Worm (Caenorhabditis elegans) whole organism, late embryonic: ENCODE data around the gene col-102.

Experiments
- C08G9.2 ChIP-seq: sonication (generic microtip); optimal IDR thresholded peaks from 2 replicates; lab custom pipeline; 2016; ENCODE audit warnings: mild to moderate bottlenecking, missing genetic modification characterization, moderate library complexity, missing compliant biosample characterization
- C38D4.7 ChIP-seq: fragments of 200-800 bp; sonication (Bioruptor generic); optimal IDR thresholded peaks from 2 replicates; lab custom pipeline; 2018; ENCODE audit warnings: mild to moderate bottlenecking, missing genetic modification characterization, moderate library complexity, missing compliant biosample characterization
- K02D7.2 ChIP-seq: sonication (generic microtip); optimal IDR thresholded peaks from 2 replicates; lab custom pipeline; 2017; ENCODE audit warnings: mild to moderate bottlenecking, missing genetic modification characterization, missing compliant biosample characterization
- T23F11.4 ChIP-seq: fragments of 200-800 bp; sonication (Bioruptor generic); optimal IDR thresholded peaks from 2 replicates; lab custom pipeline; 2018; ENCODE audit warnings: mild to moderate bottlenecking, missing genetic modification characterization, missing compliant biosample characterization
- ahr-1 ChIP-seq: sonication (generic microtip); optimal IDR thresholded peaks from 2 replicates; lab custom pipeline; 2016; ENCODE audit warnings: missing genetic modification characterization, missing compliant biosample characterization
- ama-1 ChIP-seq: fragments of 150-350 bp; optimal IDR thresholded peaks from 2 replicates; lab custom pipeline; 2014
- ceh-18 ChIP-seq: sonication (generic microtip); optimal IDR thresholded peaks from 2 replicates; lab custom pipeline; 2016; ENCODE audit warnings: missing genetic modification characterization, missing compliant biosample characterization
- ceh-30 ChIP-seq: fragments of 150-350 bp; optimal IDR thresholded peaks from 2 replicates; lab custom pipeline; 2014; ENCODE audit warnings: missing biosample characterization, missing genetic modification characterization
- ceh-31 ChIP-seq: sonication (generic microtip); optimal IDR thresholded peaks from 2 replicates; lab custom pipeline; 2016; ENCODE audit warnings: missing genetic modification characterization, missing compliant biosample characterization
- ceh-34 ChIP-seq: sonication (generic microtip); optimal IDR thresholded peaks from 2 replicates; lab custom pipeline; 2016; ENCODE audit warnings: mild to moderate bottlenecking, missing genetic modification characterization, missing compliant biosample characterization
- ceh-45 ChIP-seq: fragments of 200-800 bp; sonication (Bioruptor generic); IDR thresholded peaks from 2 replicates; pipeline ENCODE4 v1.3.6; 2022; ENCODE audit warnings: missing genetic modification reagents, missing genetic modification characterization, missing compliant biosample characterization
- ceh-48 ChIP-seq: sonication (generic microtip); optimal IDR thresholded peaks from 2 replicates; lab custom pipeline; 2016; ENCODE audit warnings: missing genetic modification characterization, inconsistent platforms, missing compliant biosample characterization
- dve-1 ChIP-seq: sonication (generic microtip); optimal IDR thresholded peaks from 2 replicates; lab custom pipeline; 2017; ENCODE audit warnings: antibody characterized with exemption, mild to moderate bottlenecking, missing genetic modification characterization, missing compliant biosample characterization
- ets-4 ChIP-seq: sonication (generic microtip); optimal IDR thresholded peaks from 2 replicates; lab custom pipeline; 2016; ENCODE audit warnings: missing genetic modification characterization, missing compliant biosample characterization
- eyg-1 ChIP-seq: sonication (generic microtip); optimal IDR thresholded peaks from 2 replicates; lab custom pipeline; 2016; ENCODE audit warnings: missing genotype, missing genetic modification characterization, missing compliant biosample characterization
- fkh-6 ChIP-seq: sonication (generic microtip); optimal IDR thresholded peaks from 2 replicates; lab custom pipeline; 2016; ENCODE audit warnings: missing genetic modification characterization, missing compliant biosample characterization
- gmeb-2 ChIP-seq: sonication (generic microtip); optimal IDR thresholded peaks from 2 replicates; lab custom pipeline; 2016; ENCODE audit warnings: missing genetic modification characterization, inconsistent platforms, missing compliant biosample characterization
- hlh-13 ChIP-seq: fragments of 200-800 bp; sonication (Bioruptor generic); optimal IDR thresholded peaks from 2 replicates; lab custom pipeline; 2018; ENCODE audit warnings: mild to moderate bottlenecking, missing genetic modification characterization, missing compliant biosample characterization
- hlh-30 ChIP-seq: sonication (generic microtip); optimal IDR thresholded peaks from 2 replicates; lab custom pipeline; 2017; ENCODE audit warnings: antibody characterized with exemption, missing genetic modification characterization, missing compliant biosample characterization; ENCODE audit not compliant: insufficient read depth
- lim-6 ChIP-seq: sonication (generic microtip); optimal IDR thresholded peaks from 2 replicates; lab custom pipeline; 2016; ENCODE audit warnings: missing genetic modification characterization, missing compliant biosample characterization
- madf-2 ChIP-seq: sonication (generic microtip); optimal IDR thresholded peaks from 2 replicates; lab custom pipeline; 2017; ENCODE audit warnings: missing genetic modification characterization, missing compliant biosample characterization
- mec-3 ChIP-seq: sonication (generic microtip); optimal IDR thresholded peaks from 2 replicates; lab custom pipeline; 2016; ENCODE audit warnings: borderline replicate concordance, missing genetic modification characterization, missing compliant biosample characterization
- nfya-1 ChIP-seq: sonication (generic microtip); optimal IDR thresholded peaks from 2 replicates; lab custom pipeline; 2017; ENCODE audit warnings: missing genetic modification characterization, mild to moderate bottlenecking, missing compliant biosample characterization, antibody characterized with exemption, moderate library complexity
- nhr-11 ChIP-seq: fragments of 150-350 bp; optimal IDR thresholded peaks from 2 replicates; lab custom pipeline; 2014; ENCODE audit warnings: missing biosample characterization, missing genetic modification characterization
- npax-4 ChIP-seq: sonication (generic microtip); optimal IDR thresholded peaks from 2 replicates; lab custom pipeline; 2016; ENCODE audit warnings: missing genetic modification characterization, missing compliant biosample characterization
- odd-2 ChIP-seq: sonication (generic microtip); optimal IDR thresholded peaks from 2 replicates; lab custom pipeline; 2017; ENCODE audit warnings: antibody characterized with exemption, mild to moderate bottlenecking, missing genetic modification characterization, missing compliant biosample characterization
- pag-3 ChIP-seq: sonication (generic microtip); optimal IDR thresholded peaks from 2 replicates; lab custom pipeline; 2016; ENCODE audit warnings: missing compliant biosample characterization, missing genetic modification characterization, borderline replicate concordance
- pat-9 ChIP-seq: fragments of 200-800 bp; sonication (Bioruptor generic); optimal IDR thresholded peaks from 2 replicates; lab custom pipeline; 2018; ENCODE audit warnings: mild to moderate bottlenecking, missing genetic modification characterization, moderate library complexity, missing compliant biosample characterization
- pax-1 ChIP-seq: fragments of 150-350 bp; optimal IDR thresholded peaks from 2 replicates; lab custom pipeline; 2014; ENCODE audit warnings: missing biosample characterization, missing genetic modification characterization
- pha-2 ChIP-seq: sonication (generic microtip); optimal IDR thresholded peaks from 2 replicates; lab custom pipeline; 2017; ENCODE audit warnings: mild to moderate bottlenecking, missing genetic modification characterization, missing compliant biosample characterization
- pha-4 ChIP-seq: fragments of 150-350 bp; optimal IDR thresholded peaks from 2 replicates; lab custom pipeline; 2018; ENCODE audit warnings: missing biosample characterization, missing genetic modification reagents, missing genetic modification characterization
- pqm-1 ChIP-seq: sonication (generic microtip); optimal IDR thresholded peaks from 2 replicates; lab custom pipeline; 2016; ENCODE audit warnings: missing genetic modification characterization, missing compliant biosample characterization
- pros-1 ChIP-seq: fragments of 150-350 bp; optimal IDR thresholded peaks from 2 replicates; lab custom pipeline; 2014; ENCODE audit warnings: missing biosample characterization, missing genetic modification reagents, missing genetic modification characterization
- ref-2 ChIP-seq: sonication (generic microtip); optimal IDR thresholded peaks from 2 replicates; lab custom pipeline; 2016; ENCODE audit warnings: missing genetic modification characterization, missing compliant biosample characterization
- rnt-1 ChIP-seq: sonication (generic microtip); optimal IDR thresholded peaks from 2 replicates; lab custom pipeline; 2016; ENCODE audit warnings: missing genetic modification characterization, missing compliant biosample characterization
- sdc-2 ChIP-seq: sonication (generic microtip); optimal IDR thresholded peaks from 2 replicates; lab custom pipeline; 2016; ENCODE audit warnings: missing genotype, missing genetic modification characterization, missing compliant biosample characterization
- sox-2 ChIP-seq: fragments of 200-800 bp; sonication (Bioruptor generic); IDR thresholded peaks from 2 replicates; pipeline ENCODE4 v1.3.6; 2022; ENCODE audit warnings: missing genetic modification reagents, missing genetic modification characterization, missing compliant biosample characterization
- sox-4 ChIP-seq: sonication (generic microtip); optimal IDR thresholded peaks from 2 replicates; lab custom pipeline; 2017; ENCODE audit warnings: mild to moderate bottlenecking, missing genetic modification characterization, inconsistent platforms, missing compliant biosample characterization
- syd-9 ChIP-seq: sonication (generic microtip); optimal IDR thresholded peaks from 2 replicates; lab custom pipeline; 2016; ENCODE audit warnings: mild to moderate bottlenecking, missing genetic modification characterization, moderate library complexity, missing compliant biosample characterization
- tbx-2 ChIP-seq: sonication (generic microtip); optimal IDR thresholded peaks from 2 replicates; lab custom pipeline; 2016; ENCODE audit warnings: missing genetic modification characterization, missing compliant biosample characterization
- ttx-3 ChIP-seq: sonication (generic microtip); optimal IDR thresholded peaks from 2 replicates; lab custom pipeline; 2016; ENCODE audit warnings: missing genetic modification reagents, missing genetic modification characterization, missing compliant biosample characterization
- unc-42 ChIP-seq: sonication (generic microtip); optimal IDR thresholded peaks from 2 replicates; lab custom pipeline; 2016; ENCODE audit warnings: missing genotype, missing genetic modification characterization, missing compliant biosample characterization
- unc-55 ChIP-seq: sonication (generic microtip); optimal IDR thresholded peaks from 2 replicates; lab custom pipeline; 2017; ENCODE audit warnings: missing biosample characterization, missing genetic modification reagents, missing genetic modification characterization
- zip-5 ChIP-seq: sonication (generic microtip); optimal IDR thresholded peaks from 2 replicates; lab custom pipeline; 2016; ENCODE audit warnings: missing genetic modification characterization, missing compliant biosample characterization
- ztf-16 ChIP-seq: sonication (generic microtip); optimal IDR thresholded peaks from 2 replicates; lab custom pipeline; 2017; ENCODE audit warnings: missing genetic modification characterization, missing compliant biosample characterization

Gene col-102

ce11 chrIV:564000-564399, 40.2 kb upstream of the col-102 start:
- TF ChIP-seq zip-5 (tag; lab: Kevin White, UChicago) (no peak), syd-9 (tag; lab: Kevin White, UChicago) (no peak), ceh-45 (GFP tag; lab: Robert Waterston, UW) (no peak), sox-2 (GFP tag; lab: Robert Waterston, UW) (no peak), pqm-1 (tag; lab: Kevin White, UChicago) (no peak), C38D4.7 (GFP tag; lab: Kevin White, UChicago) (no peak), mec-3 (tag; lab: Kevin White, UChicago) (no peak), unc-42 (tag; lab: Kevin White, UChicago) (no peak), lim-6 (tag; lab: Kevin White, UChicago) (no peak), C08G9.2 (tag; lab: Kevin White, UChicago) (no peak), madf-2 (tag; lab: Kevin White, UChicago) (no peak), pax-1 (tag; lab: Kevin White, UChicago) (no peak), ama-1 (lab: Kevin White, UChicago) (no peak), ceh-48 (tag; lab: Kevin White, UChicago) (no peak)
- TF ChIP-seq, all 69 proteins: peak for 0

ce11 chrIV:570799-571300, 33.4 kb upstream of the col-102 start, which contains the start of gene F56A11.5:
F56A11.5 (minus strand) TSS chrIV:570849.
- TF ChIP-seq nhr-11 (no peak), eyg-1 (tag; lab: Kevin White, UChicago) (no peak), ama-1 (lab: Kevin White, UChicago) (no peak), ztf-16 (no peak), sdc-2 (tag; lab: Kevin White, UChicago) (no peak), C08G9.2 (tag; lab: Kevin White, UChicago) (no peak), pha-2 (tag; lab: Kevin White, UChicago) (no peak), hlh-30 (tag; lab: Kevin White, UChicago) (no peak), sox-4 (tag; lab: Kevin White, UChicago) (no peak), ets-4 (no peak), ceh-34 (no peak), odd-2 (tag; lab: Kevin White, UChicago) (no peak), hlh-13 (GFP tag; lab: Kevin White, UChicago) (no peak), ref-2 (tag; lab: Kevin White, UChicago) (no peak), unc-55 (no peak)

DNA sequence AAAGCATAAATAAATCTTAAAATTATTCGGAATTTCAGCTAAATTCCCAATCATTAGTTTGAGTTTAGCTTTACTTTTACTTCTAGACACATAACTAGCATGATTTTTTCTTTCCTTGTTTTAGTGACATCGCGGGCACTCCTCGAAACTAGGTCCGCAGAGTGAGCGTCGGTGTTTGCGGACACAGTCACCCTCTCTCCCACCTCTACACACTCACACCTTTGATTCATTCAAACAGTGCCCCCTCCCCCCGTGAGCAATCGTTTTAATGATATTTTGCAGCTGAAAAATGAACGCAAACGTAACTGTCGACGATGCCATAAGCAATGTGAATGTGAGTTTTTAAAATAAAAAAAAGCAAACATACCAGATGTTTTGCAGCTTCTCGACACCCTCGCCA, 31.8 kb upstream of the col-102 start, which contains the start of gene gex-2:
TSS of gene gex-2 (plus strand) at position 283 of the 400 bp plus-strand sequence.
- TF ChIP-seq eyg-1 (tag; lab: Kevin White, UChicago) (no peak), zip-5 (tag; lab: Kevin White, UChicago) (no peak), tbx-2 (tag; lab: Kevin White, UChicago) (peak; percentile 27), T23F11.4 (no peak), ahr-1 (tag; lab: Kevin White, UChicago) (no peak), K02D7.2 (tag; lab: Kevin White, UChicago) (no peak), dve-1 (tag; lab: Kevin White, UChicago) (no peak), pax-1 (tag; lab: Kevin White, UChicago) (no peak), rnt-1 (tag; lab: Kevin White, UChicago) (no peak), pha-4 (tag; lab: Kevin White, UChicago) (no peak), ceh-18 (tag; lab: Kevin White, UChicago) (no peak), pag-3 (tag; lab: Kevin White, UChicago) (no peak), ttx-3 (tag; lab: Kevin White, UChicago) (no peak), fkh-6 (tag; lab: Kevin White, UChicago) (peak; percentile 22), lim-6 (tag; lab: Kevin White, UChicago) (no peak), sox-2 (GFP tag; lab: Robert Waterston, UW) (no peak), ceh-48 (tag; lab: Kevin White, UChicago) (no peak), npax-4 (tag; lab: Kevin White, UChicago) (no peak), ceh-31 (tag; lab: Kevin White, UChicago) (no peak), gmeb-2 (tag; lab: Kevin White, UChicago) (no peak), ceh-45 (GFP tag; lab: Robert Waterston, UW) (no peak), ref-2 (tag; lab: Kevin White, UChicago) (peak; percentile 3), pat-9 (tag; lab: Kevin White, UChicago) (no peak), sox-4 (tag; lab: Kevin White, UChicago) (no peak), C08G9.2 (tag; lab: Kevin White, UChicago) (no peak), nfya-1 (tag; lab: Kevin White, UChicago) (peak; percentile 1), pros-1 (tag; lab: Kevin White, UChicago) (no peak), ceh-30 (tag; lab: Kevin White, UChicago) (no peak), ztf-16 (no peak), syd-9 (tag; lab: Kevin White, UChicago) (no peak)
- TF ChIP-seq, all 69 proteins: peak for 4
